Fruit fly (Drosophila melanogaster) whole organism, embryonic: Measurements from ENCODE around the gene Eig71Ec.

Source experiments
- Bdp1 ChIP-seq: fragments of 200-800 bp; sonication (Bioruptor generic); optimal IDR thresholded peaks from 3 replicates; lab custom pipeline; 2016; ENCODE audit warnings: missing biosample characterization, missing genetic modification characterization
- BtbVII ChIP-seq: fragments of 200-800 bp; sonication (Bioruptor generic); optimal IDR thresholded peaks from 3 replicates; lab custom pipeline; 2017; ENCODE audit warnings: missing biosample characterization, mild to moderate bottlenecking, missing genetic modification characterization
- CG10543 ChIP-seq: fragments of 200-800 bp; sonication (Bioruptor generic); optimal IDR thresholded peaks from 3 replicates; lab custom pipeline; 2017; ENCODE audit warnings: missing biosample characterization, mild to moderate bottlenecking, missing genetic modification characterization, moderate library complexity
- CG11085 ChIP-seq: fragments of 200-800 bp; sonication (Bioruptor generic); IDR thresholded peaks from 2 replicates; pipeline ENCODE4 v1.3.6; 2022; ENCODE audit warnings: missing biosample characterization, missing genetic modification characterization
- CG11560 ChIP-seq: fragments of 200-800 bp; sonication (Bioruptor generic); IDR thresholded peaks from 3 replicates; pipeline ENCODE4 v1.3.6; 2022; ENCODE audit warnings: missing biosample characterization, missing genetic modification characterization
- CG12071 ChIP-seq: fragments of 200-800 bp; sonication (Bioruptor generic); optimal IDR thresholded peaks from 3 replicates; lab custom pipeline; 2018; ENCODE audit warnings: missing biosample characterization, mild to moderate bottlenecking, missing genetic modification characterization
- CG12155 ChIP-seq: fragments of 200-800 bp; sonication (Bioruptor generic); optimal IDR thresholded peaks from 3 replicates; lab custom pipeline; 2016; ENCODE audit warnings: missing biosample characterization, missing genetic modification characterization
- CG17612 ChIP-seq: fragments of 200-800 bp; sonication (Bioruptor generic); IDR thresholded peaks from 2 replicates; pipeline ENCODE4 v1.3.6; 2022; ENCODE audit warnings: missing biosample characterization, missing genetic modification characterization
- CG18599 ChIP-seq: fragments of 200-800 bp; sonication (Bioruptor generic); optimal IDR thresholded peaks from 3 replicates; lab custom pipeline; 2017; ENCODE audit warnings: missing biosample characterization, missing genetic modification characterization, mild to moderate bottlenecking, moderate library complexity, missing genetic modification reagents
- CG2712 ChIP-seq: fragments of 200-800 bp; optimal IDR thresholded peaks from 3 replicates; lab custom pipeline; 2019; ENCODE audit warnings: missing biosample characterization, mild to moderate bottlenecking, missing genetic modification characterization, moderate library complexity
- CG31365 ChIP-seq: fragments of 200-800 bp; sonication (Bioruptor generic); optimal IDR thresholded peaks from 2 replicates; lab custom pipeline; 2018; ENCODE audit warnings: missing biosample characterization, mild to moderate bottlenecking, missing genetic modification characterization
- CG31388 ChIP-seq: fragments of 200-800 bp; sonication (Bioruptor generic); optimal IDR thresholded peaks from 2 replicates; lab custom pipeline; 2016; ENCODE audit warnings: missing biosample characterization, missing genetic modification characterization
- CG3163 ChIP-seq: fragments of 200-800 bp; sonication (Bioruptor generic); optimal IDR thresholded peaks from 3 replicates; lab custom pipeline; 2016; ENCODE audit warnings: missing biosample characterization, missing genetic modification characterization
- CG32772 ChIP-seq: fragments of 200-800 bp; sonication (Bioruptor generic); IDR thresholded peaks from 2 replicates; pipeline ENCODE4 v1.3.6; 2022; ENCODE audit warnings: missing biosample characterization, missing genetic modification characterization
- CG34224 ChIP-seq: fragments of 200-800 bp; sonication (Bioruptor generic); IDR thresholded peaks from 3 replicates; pipeline ENCODE4 v1.3.6; 2022; ENCODE audit warnings: missing biosample characterization, missing genetic modification characterization; ENCODE audit not compliant: partially characterized antibody
- CG3838 ChIP-seq: fragments of 200-800 bp; sonication (Bioruptor generic); optimal IDR thresholded peaks from 3 replicates; lab custom pipeline; 2016; ENCODE audit warnings: missing biosample characterization, missing genetic modification characterization
- CG6272 ChIP-seq: fragments of 200-800 bp; sonication (Bioruptor generic); IDR thresholded peaks from 2 replicates; pipeline ENCODE4 v1.3.6; 2022; ENCODE audit warnings: missing biosample characterization, missing genetic modification characterization
- CG7556 ChIP-seq: fragments of 200-800 bp; sonication (Bioruptor generic); optimal IDR thresholded peaks from 2 replicates; lab custom pipeline; 2017; ENCODE audit warnings: missing biosample characterization, mild to moderate bottlenecking, missing genetic modification characterization
- Dbx ChIP-seq: fragments of 200-800 bp; sonication (Bioruptor generic); IDR thresholded peaks from 3 replicates; pipeline ENCODE4 v1.3.6; 2022; ENCODE audit warnings: missing biosample characterization, missing genetic modification characterization
- Deaf1 ChIP-seq: fragments of 200-800 bp; optimal IDR thresholded peaks from 3 replicates; lab custom pipeline; 2019; ENCODE audit warnings: missing biosample characterization, mild to moderate bottlenecking, missing genetic modification characterization, moderate library complexity
- Ets65A ChIP-seq: fragments of 200-800 bp; sonication (Bioruptor generic); peaks from one replicate; lab custom pipeline; 2016; ENCODE audit warnings: missing biosample characterization, missing genetic modification characterization
- Hey ChIP-seq: fragments of 200-800 bp; sonication (Bioruptor generic); optimal IDR thresholded peaks from 3 replicates; lab custom pipeline; 2018; ENCODE audit warnings: missing biosample characterization, mild to moderate bottlenecking, missing genetic modification characterization
- Hmx ChIP-seq: fragments of 200-800 bp; sonication (Bioruptor generic); optimal IDR thresholded peaks from 2 replicates; lab custom pipeline; 2016; ENCODE audit warnings: missing biosample characterization, missing genetic modification characterization
- MBD-R2 ChIP-seq: fragments of 200-800 bp; sonication (Bioruptor generic); IDR thresholded peaks from 2 replicates; pipeline ENCODE4 v1.3.6; 2022; ENCODE audit warnings: missing biosample characterization, missing genetic modification characterization
- Med ChIP-seq: fragments of 200-800 bp; sonication (Bioruptor generic); peaks from one replicate; lab custom pipeline; 2016; ENCODE audit warnings: missing biosample characterization, missing genetic modification characterization, mild to moderate bottlenecking, inconsistent platforms, moderate library complexity
- NFAT ChIP-seq: fragments of 200-800 bp; sonication (Bioruptor generic); IDR thresholded peaks from 2 replicates; pipeline ENCODE4 v1.3.6; 2022; ENCODE audit warnings: missing biosample characterization, missing genetic modification characterization
- NK7.1 ChIP-seq: fragments of 200-800 bp; sonication (Bioruptor generic); optimal IDR thresholded peaks from 3 replicates; lab custom pipeline; 2016; ENCODE audit warnings: missing biosample characterization, missing genetic modification characterization
- Neu2 ChIP-seq: fragments of 200-800 bp; sonication (Bioruptor generic); optimal IDR thresholded peaks from 3 replicates; lab custom pipeline; 2016; ENCODE audit warnings: missing biosample characterization, missing genetic modification characterization, borderline replicate concordance
- Sox100B ChIP-seq: fragments of 200-800 bp; sonication (Bioruptor generic); optimal IDR thresholded peaks from 3 replicates; lab custom pipeline; 2018; ENCODE audit warnings: missing biosample characterization, mild to moderate bottlenecking, missing genetic modification characterization
- abd-A ChIP-seq: fragments of 200-800 bp; sonication (Bioruptor generic); optimal IDR thresholded peaks from 3 replicates; lab custom pipeline; 2019; ENCODE audit warnings: missing biosample characterization, mild to moderate bottlenecking, missing genetic modification characterization, moderate library complexity
- bowl ChIP-seq: fragments of 200-800 bp; sonication (Bioruptor generic); IDR thresholded peaks from 2 replicates; pipeline ENCODE4 v1.3.6; 2022; ENCODE audit warnings: missing biosample characterization, missing genetic modification characterization
- caup ChIP-seq: fragments of 200-800 bp; sonication (Bioruptor generic); optimal IDR thresholded peaks from 3 replicates; lab custom pipeline; 2017; ENCODE audit warnings: missing biosample characterization, mild to moderate bottlenecking, missing genetic modification characterization, moderate library complexity; ENCODE audit not compliant: severe bottlenecking
- corto ChIP-seq: fragments of 200-800 bp; sonication (Bioruptor generic); optimal IDR thresholded peaks from 2 replicates; lab custom pipeline; 2016; ENCODE audit warnings: missing biosample characterization, mild to moderate bottlenecking, missing genetic modification characterization, moderate library complexity
- crol ChIP-seq: fragments of 200-800 bp; sonication (Bioruptor generic); IDR thresholded peaks from 2 replicates; pipeline ENCODE4 v1.3.6; 2022; ENCODE audit warnings: missing biosample characterization, missing genetic modification characterization
- cwo ChIP-seq: fragments of 200-800 bp; sonication (Bioruptor generic); optimal IDR thresholded peaks from 3 replicates; lab custom pipeline; 2017; ENCODE audit warnings: missing biosample characterization, missing genetic modification characterization, mild to moderate bottlenecking, moderate library complexity, missing genetic modification reagents
- ftz-f1 ChIP-seq: fragments of 200-800 bp; sonication (Bioruptor generic); optimal IDR thresholded peaks from 2 replicates; lab custom pipeline; 2016; ENCODE audit warnings: missing biosample characterization, missing genetic modification characterization
- knrl ChIP-seq: fragments of 200-800 bp; sonication (Bioruptor generic); IDR thresholded peaks from 3 replicates; pipeline ENCODE4 v1.3.6; 2022; ENCODE audit warnings: missing biosample characterization, missing genetic modification characterization; ENCODE audit not compliant: partially characterized antibody
- lab ChIP-seq: fragments of 200-800 bp; sonication (Bioruptor generic); optimal IDR thresholded peaks from 3 replicates; lab custom pipeline; 2017; ENCODE audit warnings: missing biosample characterization, missing genetic modification characterization, mild to moderate bottlenecking, moderate library complexity, missing genetic modification reagents
- mirr ChIP-seq: fragments of 200-800 bp; sonication (Bioruptor generic); optimal IDR thresholded peaks from 3 replicates; lab custom pipeline; 2018; ENCODE audit warnings: missing biosample characterization, mild to moderate bottlenecking, missing genetic modification characterization
- peb ChIP-seq: fragments of 200-800 bp; sonication (Bioruptor generic); IDR thresholded peaks from 2 replicates; pipeline ENCODE4 v1.3.6; 2022; ENCODE audit warnings: missing biosample characterization, missing genetic modification characterization
- phol ChIP-seq: fragments of 200-800 bp; sonication (Bioruptor generic); optimal IDR thresholded peaks from 3 replicates; lab custom pipeline; 2018; ENCODE audit warnings: missing biosample characterization, mild to moderate bottlenecking, missing genetic modification characterization, moderate library complexity
- pnt ChIP-seq: fragments of 200-800 bp; sonication (Bioruptor generic); optimal IDR thresholded peaks from 3 replicates; lab custom pipeline; 2016; ENCODE audit warnings: missing biosample characterization, missing genetic modification characterization
- psq ChIP-seq: fragments of 200-800 bp; sonication (Bioruptor generic); optimal IDR thresholded peaks from 2 replicates; lab custom pipeline; 2017; ENCODE audit warnings: missing biosample characterization, missing genetic modification characterization
- ranshi ChIP-seq: fragments of 200-800 bp; sonication (Bioruptor generic); IDR thresholded peaks from 2 replicates; pipeline ENCODE4 v1.3.6; 2022; ENCODE audit warnings: missing biosample characterization, missing genetic modification characterization
- scrt ChIP-seq: fragments of 200-800 bp; sonication (Bioruptor generic); optimal IDR thresholded peaks from 2 replicates; lab custom pipeline; 2018; ENCODE audit warnings: missing biosample characterization, mild to moderate bottlenecking, missing genetic modification characterization, moderate library complexity
- sob ChIP-seq: fragments of 200-800 bp; sonication (Bioruptor generic); IDR thresholded peaks from 2 replicates; pipeline ENCODE4 v1.3.6; 2022; ENCODE audit warnings: missing biosample characterization, missing genetic modification characterization
- sr ChIP-seq: fragments of 200-800 bp; sonication (Bioruptor generic); IDR thresholded peaks from 3 replicates; pipeline ENCODE4 v1.3.6; 2022; ENCODE audit warnings: missing biosample characterization, missing genetic modification characterization
- tio ChIP-seq: fragments of 200-800 bp; sonication (Bioruptor generic); optimal IDR thresholded peaks from 2 replicates; lab custom pipeline; 2017; ENCODE audit warnings: missing biosample characterization, missing genetic modification characterization, inconsistent platforms

The Eig71Ec gene

dm6 chr3L:15619626-15620247 is 32.3 kb downstream of the Eig71Ec start, which contains the start of gene Phs (continued):
- TF ChIP-seq CG31388 (GFP tag; lab: Kevin White, UChicago) = peak; percentile 44

- TF ChIP-seq pnt (GFP tag; lab: Kevin White, UChicago) = no peak
- no peak for TF ChIP-seq Bdp1 (GFP tag; lab: Kevin White, UChicago)
- TF ChIP-seq caup (GFP tag; lab: Kevin White, UChicago) = no peak
- TF ChIP-seq scrt = peak; percentile 62
- no peak for TF ChIP-seq Hmx
- no peak for TF ChIP-seq CG11085 (GFP tag; lab: Robert Waterston, UW)
- TF ChIP-seq CG12071 = peak; percentile 10
- peak; percentile 28 for TF ChIP-seq CG10543 (GFP tag; lab: Kevin White, UChicago)
- no peak for TF ChIP-seq Hey (tag; lab: Kevin White, UChicago)
- no peak for TF ChIP-seq CG3163 (GFP tag; lab: Kevin White, UChicago)
- TF ChIP-seq cwo (GFP tag; lab: Kevin White, UChicago) = no peak
- TF ChIP-seq CG7556 (GFP tag; lab: Kevin White, UChicago) = no peak
- peak; percentile 11 for TF ChIP-seq ftz-f1 (GFP tag; lab: Kevin White, UChicago)
- no peak for TF ChIP-seq sr (GFP tag; lab: Robert Waterston, UW)
- peak; percentile 14 for TF ChIP-seq lab (GFP tag; lab: Kevin White, UChicago)
- TF ChIP-seq NFAT = 0 out of 2 replicates have a peak, but pooled peaks have one; percentile 23
- no peak for TF ChIP-seq phol
- TF ChIP-seq Ets65A = peak; percentile 80
- TF ChIP-seq mirr (GFP tag; lab: Kevin White, UChicago) = peak; percentile 69
- peak; percentile 30 for TF ChIP-seq CG18599 (GFP tag; lab: Kevin White, UChicago)
- no peak for TF ChIP-seq ranshi (GFP tag; lab: Robert Waterston, UW)
- TF ChIP-seq BtbVII (GFP tag; lab: Kevin White, UChicago) = no peak
- TF ChIP-seq CG32772 (GFP tag; lab: Robert Waterston, UW) = no peak
- no peak for TF ChIP-seq Dbx
- TF ChIP-seq Sox100B (GFP tag; lab: Kevin White, UChicago) = no peak
- TF ChIP-seq MBD-R2 (GFP tag; lab: Robert Waterston, UW) = 0 out of 2 replicates have a peak, but pooled peaks have one; percentile 11
- no peak for TF ChIP-seq Neu2 (GFP tag; lab: Kevin White, UChicago)
- TF ChIP-seq bowl (GFP tag; lab: Robert Waterston, UW) = no peak
- no peak for TF ChIP-seq tio (GFP tag; lab: Kevin White, UChicago)
- peak; percentile 98 for TF ChIP-seq abd-A (tag; lab: Kevin White, UChicago)
- no peak for TF ChIP-seq CG31365 (tag; lab: Kevin White, UChicago)
- 0 out of 2 replicates have a peak, but pooled peaks have one; percentile 5 for TF ChIP-seq CG6272 (GFP tag; lab: Robert Waterston, UW)
- TF ChIP-seq CG12155 = no peak
- 0 out of 3 replicates have a peak, but pooled peaks have one; percentile 33 for TF ChIP-seq CG11560 (tag; lab: Robert Waterston, UW)
- no peak for TF ChIP-seq NK7.1 (GFP tag; lab: Kevin White, UChicago)
- no peak for TF ChIP-seq CG17612
- TF ChIP-seq CG3838 (GFP tag; lab: Kevin White, UChicago) = no peak
- no peak for TF ChIP-seq corto (GFP tag; lab: Kevin White, UChicago)
- TF ChIP-seq peb = no peak
- 0 out of 3 replicates have a peak, but pooled peaks have one; percentile 24 for TF ChIP-seq knrl (GFP tag; lab: Robert Waterston, UW)
- peak; percentile 5; the same call in 1 of the 2 replicates for TF ChIP-seq sob (GFP tag; lab: Robert Waterston, UW)
- no peak for TF ChIP-seq Deaf1 (tag; lab: Kevin White, UChicago)
- TF ChIP-seq CG2712 = no peak
- peak; percentile 81 for TF ChIP-seq Med (GFP tag; lab: Kevin White, UChicago)
- no peak for TF ChIP-seq CG34224 (GFP tag; lab: Robert Waterston, UW)
- TF ChIP-seq psq (GFP tag; lab: Kevin White, UChicago) = no peak
- peak; percentile 67 for TF ChIP-seq crol
Observed at dm6 chr3L:15616900-15617299, 35.2 kb downstream of the Eig71Ec start.
